Worm (Caenorhabditis elegans): Measurements from ENCODE around the gene C53A5.2.

ce11 chrV:14545816-14546283 is 22.8 kb upstream of the C53A5.2 start, which contains the start of gene rike-1:
- no peak for TF ChIP-seq egl-43 (GFP tag; IDR thresholded peaks at IDR 0.05)
- TF ChIP-seq mep-1 (tag; optimal IDR thresholded peaks at IDR 0.05) = peak; percentile 3
- TF ChIP-seq aly-2 (tag; optimal IDR thresholded peaks at IDR 0.05) = no peak
- TF ChIP-seq nhr-25 (tag; optimal IDR thresholded peaks at IDR 0.05; ENCODE audit: borderline replicate concordance, insufficient read depth) = no peak
- TF ChIP-seq lin-13 (GFP tag; optimal IDR thresholded peaks at IDR 0.05) = no peak

All from whole organism, L4 larva.